Worm (Caenorhabditis elegans): ENCODE measurements around the gene Y69A2AR.12.

Gene Y69A2AR.12

DNA sequence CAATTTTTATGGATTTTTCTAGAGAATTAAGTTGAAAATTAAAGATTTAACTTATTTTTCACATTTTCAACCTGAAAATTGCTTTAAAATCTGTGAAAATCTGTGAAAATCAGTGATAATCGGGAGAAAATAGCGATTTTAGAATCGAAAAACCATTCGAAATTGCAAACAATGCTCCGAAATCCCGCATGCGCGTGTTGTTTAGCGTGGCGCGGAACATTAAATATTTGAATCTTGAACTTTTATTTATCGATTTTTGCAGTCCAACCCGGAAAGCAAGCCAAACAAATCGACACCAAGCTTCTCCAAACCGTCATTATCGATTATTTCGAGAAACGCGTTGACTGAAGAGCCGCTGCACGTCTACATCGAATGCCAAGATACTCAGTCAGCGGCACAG, 42.6 kb downstream of the Y69A2AR.12 start:
- TF ChIP-seq sptf-1 (tag; optimal IDR thresholded peaks at IDR 0.05) (no peak), mls-2 (tag; optimal IDR thresholded peaks at IDR 0.05) (no peak), pha-4 (tag; optimal IDR thresholded peaks at IDR 0.05) (no peak), elt-3 (tag; optimal IDR thresholded peaks at IDR 0.05) (no peak), drap-1 (GFP tag; optimal IDR thresholded peaks at IDR 0.05) (no peak), nhr-2 (tag; optimal IDR thresholded peaks at IDR 0.05) (no peak), ceh-83 (GFP tag; optimal IDR thresholded peaks at IDR 0.05) (no peak), ces-1 (GFP tag; optimal IDR thresholded peaks at IDR 0.05) (no peak), zip-8 (tag; optimal IDR thresholded peaks at IDR 0.05) (no peak), unc-39 (tag; optimal IDR thresholded peaks at IDR 0.05) (no peak), sem-2 (GFP tag; optimal IDR thresholded peaks at IDR 0.05) (no peak), flh-1 (GFP tag; optimal IDR thresholded peaks at IDR 0.05) (no peak), unc-120 (tag; optimal IDR thresholded peaks at IDR 0.05; ENCODE audit: poor library complexity, severe bottlenecking) (no peak)

DNA sequence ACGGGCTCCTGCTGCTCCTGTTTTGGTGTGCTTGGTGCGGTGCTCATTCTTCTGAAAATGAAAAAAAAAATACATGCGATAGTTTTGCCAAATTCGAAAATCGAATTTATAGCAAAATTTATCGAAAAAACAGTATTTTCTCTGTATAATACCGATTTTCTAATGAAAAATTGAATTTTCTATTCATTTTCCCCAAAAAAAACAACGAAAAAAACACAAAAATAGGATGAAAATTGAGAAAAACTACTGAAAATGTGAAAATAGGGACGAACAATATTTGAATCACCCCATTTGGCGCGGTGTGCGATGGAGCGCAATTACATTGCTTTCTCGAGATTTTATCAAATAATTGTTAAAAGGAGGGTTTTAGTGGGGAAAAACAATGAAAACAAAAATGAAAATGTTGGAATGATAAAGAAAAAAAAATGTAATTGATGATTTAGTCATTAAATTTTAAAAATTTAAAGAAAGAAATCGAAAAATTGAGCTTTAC, 44.6 kb downstream of the Y69A2AR.12 start, which contains the start of gene Y69A2AR.28:
TSS of gene Y69A2AR.28 (minus strand) at position 51 of the 493 bp plus-strand sequence.
- TF ChIP-seq lin-32 (GFP tag; optimal IDR thresholded peaks at IDR 0.05) (no peak), ceh-43 (GFP tag; optimal IDR thresholded peaks at IDR 0.05) (no peak), tbx-8 (GFP tag; optimal IDR thresholded peaks at IDR 0.05) (no peak), unc-120 (tag; optimal IDR thresholded peaks at IDR 0.05; ENCODE audit: poor library complexity, severe bottlenecking) (peak; percentile 88), nhr-76 (tag; optimal IDR thresholded peaks at IDR 0.05) (no peak), ces-1 (GFP tag; optimal IDR thresholded peaks at IDR 0.05) (no peak), pha-4 (tag; optimal IDR thresholded peaks at IDR 0.05) (no peak), ham-2 (GFP tag; optimal IDR thresholded peaks at IDR 0.05) (no peak)

DNA sequence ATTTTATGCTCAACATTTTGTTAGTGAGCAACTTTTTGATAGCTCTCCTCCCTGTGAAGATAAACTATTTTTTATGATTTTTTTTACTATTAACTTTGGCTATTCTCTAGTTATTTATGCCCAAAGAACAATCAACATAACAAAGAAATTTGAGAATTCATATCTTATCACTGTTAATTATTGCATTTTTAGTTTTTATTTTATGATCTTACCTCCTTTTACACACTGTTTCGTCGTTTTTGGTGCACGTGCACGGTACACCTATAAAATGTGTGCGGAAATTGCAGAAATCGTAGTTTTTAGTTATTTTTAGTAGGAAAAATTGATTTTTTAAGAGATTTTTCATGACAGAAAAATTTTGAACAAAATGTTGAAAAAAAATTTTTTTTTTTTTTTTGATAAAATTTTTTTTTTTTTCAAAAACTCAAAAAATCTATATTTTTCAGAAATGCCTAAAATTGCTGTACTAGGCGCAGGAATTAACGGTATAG, 45.4 kb downstream of the Y69A2AR.12 start, which contains the start of gene daao-1:
TSS of gene daao-1 (plus strand) at position 441 of the 491 bp plus-strand sequence.
- TF ChIP-seq M03D4.4 (tag; optimal IDR thresholded peaks at IDR 0.05) (no peak), drap-1 (GFP tag; optimal IDR thresholded peaks at IDR 0.05) (no peak), unc-62 (GFP tag; optimal IDR thresholded peaks at IDR 0.05) (no peak), ham-2 (GFP tag; optimal IDR thresholded peaks at IDR 0.05) (no peak), nhr-12 (tag; optimal IDR thresholded peaks at IDR 0.05) (no peak), lsy-2 (tag; optimal IDR thresholded peaks at IDR 0.05) (no peak), lin-13 (tag; optimal IDR thresholded peaks at IDR 0.05) (no peak), tbx-8 (GFP tag; optimal IDR thresholded peaks at IDR 0.05) (no peak), cnd-1 (tag; optimal IDR thresholded peaks at IDR 0.05) (no peak), ceh-43 (GFP tag; optimal IDR thresholded peaks at IDR 0.05) (no peak), sem-2 (GFP tag; optimal IDR thresholded peaks at IDR 0.05) (no peak), ceh-83 (GFP tag; optimal IDR thresholded peaks at IDR 0.05) (no peak), blmp-1 (tag; optimal IDR thresholded peaks at IDR 0.05) (no peak), unc-39 (tag; optimal IDR thresholded peaks at IDR 0.05) (no peak), unc-120 (tag; optimal IDR thresholded peaks at IDR 0.05; ENCODE audit: poor library complexity, severe bottlenecking) (no peak), ces-1 (GFP tag; optimal IDR thresholded peaks at IDR 0.05) (no peak), hlh-1 (tag; optimal IDR thresholded peaks at IDR 0.05) (no peak)

DNA sequence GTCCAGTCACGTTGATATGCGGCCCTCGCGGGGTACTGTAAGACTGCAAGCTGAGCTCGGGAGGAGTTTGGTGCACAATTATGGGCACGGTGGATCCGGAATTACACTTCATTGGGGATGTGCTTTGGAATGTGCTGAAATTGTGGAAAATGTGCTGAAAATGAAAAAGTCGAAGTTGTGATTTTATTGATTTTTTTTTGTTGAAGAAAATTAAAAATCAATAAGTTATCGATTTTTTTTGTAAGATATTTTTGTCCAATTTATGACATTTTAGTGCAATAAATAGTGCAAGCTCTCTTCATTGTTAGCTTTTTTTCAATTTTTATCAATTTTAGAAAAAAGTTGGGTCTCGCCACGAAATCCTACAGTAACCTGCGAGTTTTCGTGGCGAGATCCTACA, 48.4 kb downstream of the Y69A2AR.12 start:
- TF ChIP-seq unc-62 (GFP tag; optimal IDR thresholded peaks at IDR 0.05) = no peak
- no peak for TF ChIP-seq elt-3 (tag; optimal IDR thresholded peaks at IDR 0.05)
- no peak for TF ChIP-seq tbx-8 (GFP tag; optimal IDR thresholded peaks at IDR 0.05)
- no peak for TF ChIP-seq unc-39 (tag; optimal IDR thresholded peaks at IDR 0.05)
- TF ChIP-seq ceh-83 (GFP tag; optimal IDR thresholded peaks at IDR 0.05) = no peak
- no peak for TF ChIP-seq flh-1 (GFP tag; optimal IDR thresholded peaks at IDR 0.05)
- no peak for TF ChIP-seq bed-3 (GFP tag; optimal IDR thresholded peaks at IDR 0.05)
- no peak for TF ChIP-seq drap-1 (GFP tag; optimal IDR thresholded peaks at IDR 0.05)
- no peak for TF ChIP-seq M03D4.4 (tag; optimal IDR thresholded peaks at IDR 0.05)
- no peak for TF ChIP-seq unc-120 (tag; optimal IDR thresholded peaks at IDR 0.05; ENCODE audit: poor library complexity, severe bottlenecking)
- TF ChIP-seq nhr-76 (tag; optimal IDR thresholded peaks at IDR 0.05) = no peak
- TF ChIP-seq ceh-39 (tag; optimal IDR thresholded peaks at IDR 0.05) = no peak
- TF ChIP-seq mab-5 (tag; optimal IDR thresholded peaks at IDR 0.05) = no peak
- no peak for TF ChIP-seq sptf-1 (tag; optimal IDR thresholded peaks at IDR 0.05)
- TF ChIP-seq sem-2 (GFP tag; optimal IDR thresholded peaks at IDR 0.05) = no peak
- TF ChIP-seq lsy-2 (tag; optimal IDR thresholded peaks at IDR 0.05) = no peak
- TF ChIP-seq blmp-1 (tag; optimal IDR thresholded peaks at IDR 0.05) = no peak

DNA sequence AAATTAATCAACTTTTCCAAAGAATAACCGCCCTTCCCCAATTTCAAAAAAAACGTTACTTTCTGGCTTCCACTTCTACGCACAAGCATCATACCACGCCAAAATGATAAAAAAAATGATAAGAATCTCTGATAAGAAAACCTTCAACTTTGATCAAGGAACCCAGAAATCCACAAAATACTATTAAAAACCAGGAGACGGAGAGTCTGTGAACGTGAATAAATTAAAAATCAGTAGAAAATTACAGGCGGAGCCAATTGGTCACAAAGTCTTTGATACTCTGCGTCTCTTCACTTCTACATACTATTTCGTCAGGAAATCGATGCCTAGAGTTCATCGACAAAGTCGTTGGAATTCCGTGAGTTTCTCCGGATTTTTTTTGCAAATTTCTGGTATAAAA, 50.2 kb downstream of the Y69A2AR.12 start, which contains the start of gene smf-3:
TSS of gene smf-3 (plus strand) at position 259 of the 400 bp plus-strand sequence.
- TF ChIP-seq blmp-1 (tag; optimal IDR thresholded peaks at IDR 0.05) = no peak
- TF ChIP-seq bed-3 (GFP tag; optimal IDR thresholded peaks at IDR 0.05) = no peak
